Worm (Caenorhabditis elegans): ENCODE results near the gene snt-6.

- TF ChIP-seq hlh-1 (tag; optimal IDR thresholded peaks at IDR 0.05), result no peak
- TF ChIP-seq mab-5 (tag; optimal IDR thresholded peaks at IDR 0.05), result no peak
- no peak for TF ChIP-seq ceh-83 (GFP tag; optimal IDR thresholded peaks at IDR 0.05)
- no peak for TF ChIP-seq lsy-2 (tag; optimal IDR thresholded peaks at IDR 0.05)
- no peak for TF ChIP-seq flh-1 (GFP tag; optimal IDR thresholded peaks at IDR 0.05)
- TF ChIP-seq sptf-1 (tag; optimal IDR thresholded peaks at IDR 0.05), result no peak
- peak; percentile 25 for TF ChIP-seq mep-1 (tag; optimal IDR thresholded peaks at IDR 0.05)
- peak; percentile 67 for TF ChIP-seq ces-1 (GFP tag; optimal IDR thresholded peaks at IDR 0.05)
- TF ChIP-seq zip-8 (tag; optimal IDR thresholded peaks at IDR 0.05), result no peak
- TF ChIP-seq ham-2 (GFP tag; optimal IDR thresholded peaks at IDR 0.05), result no peak
- no peak for TF ChIP-seq unc-39 (tag; optimal IDR thresholded peaks at IDR 0.05)
These were observed 9.8 kb upstream of the snt-6 start for ce11 chrII:759788-760187.
